Fruit fly (Drosophila melanogaster): ENCODE measurements around the gene ppk5.

The ppk5 gene

dm6 chr3L:21536857-21537256 lies 2.4 kb downstream of the ppk5 start, which contains the start of gene Rpn10 (continued):
- TF ChIP-seq Nf-YC (tag; optimal IDR thresholded peaks at IDR 0.05): no peak
- TF ChIP-seq CG12155 (GFP tag; optimal IDR thresholded peaks at IDR 0.05): peak; percentile 42
- TF ChIP-seq repo (GFP tag; optimal IDR thresholded peaks at IDR 0.05): peak; percentile 28
- TF ChIP-seq Fer3 (tag; optimal IDR thresholded peaks at IDR 0.05): peak; percentile 2
- peak; percentile 71 for TF ChIP-seq CG32532 (GFP tag; IDR thresholded peaks at IDR 0.05)
- TF ChIP-seq CG34422 (GFP tag; IDR thresholded peaks at IDR 0.05): peak; percentile 61; the same call in 1 of the 3 replicates
- no peak for TF ChIP-seq btn (GFP tag; optimal IDR thresholded peaks at IDR 0.05)
- TF ChIP-seq salm (tag; optimal IDR thresholded peaks at IDR 0.05): no peak
- peak; percentile 22 for TF ChIP-seq PHDP (tag; optimal IDR thresholded peaks at IDR 0.05)
- peak; percentile 97 for TF ChIP-seq vnd (GFP tag; IDR thresholded peaks at IDR 0.05; ENCODE audit: partially characterized antibody)
- TF ChIP-seq CG3995 (GFP tag; optimal IDR thresholded peaks at IDR 0.05): peak; percentile 43
- TF ChIP-seq sens (GFP tag): peak; percentile 46
- TF ChIP-seq CG13296 (GFP tag; optimal IDR thresholded peaks at IDR 0.05): no peak
- peak; percentile 99 for TF ChIP-seq Bgb (GFP tag; IDR thresholded peaks at IDR 0.05; ENCODE audit: partially characterized antibody)
- peak; percentile 93 for TF ChIP-seq CG9797 (GFP tag; optimal IDR thresholded peaks at IDR 0.05)
- peak; percentile 98 for TF ChIP-seq knrl (GFP tag; IDR thresholded peaks at IDR 0.05; ENCODE audit: partially characterized antibody)
- TF ChIP-seq ind (GFP tag; optimal IDR thresholded peaks at IDR 0.05): peak; percentile 4
- TF ChIP-seq Stat92E (GFP tag; optimal IDR thresholded peaks at IDR 0.05): peak in 1 of 3 experiments; percentile 12
- TF ChIP-seq Neu2 (GFP tag; optimal IDR thresholded peaks at IDR 0.05; ENCODE audit: borderline replicate concordance): no peak
- no peak for TF ChIP-seq CG10321 (GFP tag; IDR thresholded peaks at IDR 0.05)
- no peak for TF ChIP-seq scrt (GFP tag; optimal IDR thresholded peaks at IDR 0.05)
- peak; percentile 10 for TF ChIP-seq CG4854 (GFP tag; optimal IDR thresholded peaks at IDR 0.05)
- TF ChIP-seq dm (GFP tag; optimal IDR thresholded peaks at IDR 0.05): peak; percentile 4
- TF ChIP-seq CG30020 (tag; optimal IDR thresholded peaks at IDR 0.05): peak; percentile 85
- no peak for TF ChIP-seq onecut (GFP tag; IDR thresholded peaks at IDR 0.05)
- peak; percentile 78 for TF ChIP-seq CG13894 (tag; optimal IDR thresholded peaks at IDR 0.05)
- TF ChIP-seq gro (GFP tag; optimal IDR thresholded peaks at IDR 0.05): peak; percentile 69
- peak; percentile 69 for TF ChIP-seq pfk (GFP tag; optimal IDR thresholded peaks at IDR 0.05)
- peak; percentile 94 for TF ChIP-seq pzg (GFP tag; optimal IDR thresholded peaks at IDR 0.05)
- peak; percentile 27 for TF ChIP-seq zfh2 (GFP tag; optimal IDR thresholded peaks at IDR 0.05)
- no peak for TF ChIP-seq CG16863 (GFP tag; optimal IDR thresholded peaks at IDR 0.05)
- TF ChIP-seq CHES-1-like (GFP tag; optimal IDR thresholded peaks at IDR 0.05): peak; percentile 44
- peak; percentile 23 for TF ChIP-seq CG1602 (GFP tag; optimal IDR thresholded peaks at IDR 0.05)
- TF ChIP-seq Asciz (GFP tag; optimal IDR thresholded peaks at IDR 0.05): no peak
- TF ChIP-seq dpn (GFP tag; optimal IDR thresholded peaks at IDR 0.05): peak in 1 of 2 experiments; percentile 28
- no peak for TF ChIP-seq HHEX (GFP tag; optimal IDR thresholded peaks at IDR 0.05)
- TF ChIP-seq CG13624 (GFP tag; optimal IDR thresholded peaks at IDR 0.05): peak; percentile 29
- peak; percentile 58 for TF ChIP-seq nerfin-1 (tag; optimal IDR thresholded peaks at IDR 0.05)
- TF ChIP-seq CG12299 (tag; optimal IDR thresholded peaks at IDR 0.05): peak; percentile 1
- TF ChIP-seq CG7839 (tag; optimal IDR thresholded peaks at IDR 0.05): no peak
- TF ChIP-seq Ets97D (GFP tag; optimal IDR thresholded peaks at IDR 0.05): peak; percentile 76
- TF ChIP-seq D19A (tag; optimal IDR thresholded peaks at IDR 0.05): peak; percentile 43
- TF ChIP-seq CG3847 (GFP tag; IDR thresholded peaks at IDR 0.05): peak; percentile 80
- TF ChIP-seq CG14860 (GFP tag; IDR thresholded peaks at IDR 0.05; ENCODE audit: partially characterized antibody): peak; percentile 97
- peak; percentile 99 for TF ChIP-seq CG16813 (GFP tag; IDR thresholded peaks at IDR 0.05; ENCODE audit: partially characterized antibody)
- peak; percentile 8 to 86 for TF ChIP-seq Pdp1 (GFP tag; optimal IDR thresholded peaks at IDR 0.05)
- TF ChIP-seq CG9817 (tag; optimal IDR thresholded peaks at IDR 0.05): no peak
- TF ChIP-seq tin (GFP tag; optimal IDR thresholded peaks at IDR 0.05): peak; percentile 7
- TF ChIP-seq CG17829 (tag; optimal IDR thresholded peaks at IDR 0.05): peak; percentile 58
- TF ChIP-seq CG6791 (GFP tag; IDR thresholded peaks at IDR 0.05; ENCODE audit: partially characterized antibody): peak; percentile 98

All from whole organism, embryonic.